Fruit fly (Drosophila melanogaster): ENCODE measurements around the gene CG3703.

The CG3703 gene

DNA sequence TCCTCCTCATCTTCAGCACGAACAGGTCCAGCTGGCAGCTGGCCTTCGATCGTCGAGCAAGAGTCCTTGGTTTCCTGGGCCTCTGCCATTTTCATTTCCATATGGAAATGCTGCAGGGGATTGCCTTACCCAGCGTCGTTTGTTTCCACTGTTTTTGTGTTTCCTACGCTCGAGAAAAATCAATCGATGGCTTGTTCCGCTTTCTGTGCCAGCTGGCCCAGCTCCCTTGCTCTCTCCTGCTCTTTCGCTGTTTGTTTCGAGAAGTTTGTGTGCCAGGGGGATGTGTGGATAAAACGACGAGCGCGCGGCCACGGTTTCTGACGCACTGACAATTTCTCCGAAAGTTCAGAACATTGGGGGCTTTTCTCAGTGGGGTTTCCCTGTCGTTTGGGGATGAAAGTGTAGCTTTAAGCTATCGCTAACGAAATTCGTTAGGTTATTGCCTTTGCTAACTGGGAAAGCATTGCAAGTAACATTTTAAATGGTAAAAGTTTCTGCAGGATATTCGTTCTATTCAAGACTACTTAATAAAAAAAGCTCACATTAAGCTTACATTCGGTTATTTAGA lies at the start of gene CG3703:
Gene CG3703 (minus strand): TSS at position 328 of the 568 bp plus-strand sequence.
- TF ChIP-seq insv (optimal IDR thresholded peaks at IDR 0.05) (no peak), psq (optimal IDR thresholded peaks at IDR 0.05) (no peak), h (optimal IDR thresholded peaks at IDR 0.05) (no peak), Myc (optimal IDR thresholded peaks at IDR 0.05) (no peak), Sin3A (optimal IDR thresholded peaks at IDR 0.05) (no peak), ttk (optimal IDR thresholded peaks at IDR 0.05) (no peak)

- no peak for TF ChIP-seq psq (optimal IDR thresholded peaks at IDR 0.05)
- TF ChIP-seq Myc (optimal IDR thresholded peaks at IDR 0.05): no peak
- no peak for TF ChIP-seq insv (optimal IDR thresholded peaks at IDR 0.05)
- no peak for TF ChIP-seq Sin3A (optimal IDR thresholded peaks at IDR 0.05)
- TF ChIP-seq ttk (optimal IDR thresholded peaks at IDR 0.05): no peak
- no peak for TF ChIP-seq h (optimal IDR thresholded peaks at IDR 0.05)
Measured at dm6 chrX:990218-990617, 44.6 kb upstream of the CG3703 start, which contains the start of gene CG18823. CG18823 (plus strand) TSS chrX:990518.

dm6 chrX:985911-986310 lies 40.3 kb upstream of the CG3703 start:
- TF ChIP-seq Sin3A (optimal IDR thresholded peaks at IDR 0.05) (no peak), insv (optimal IDR thresholded peaks at IDR 0.05) (no peak), h (optimal IDR thresholded peaks at IDR 0.05) (no peak), psq (optimal IDR thresholded peaks at IDR 0.05) (no peak), ttk (optimal IDR thresholded peaks at IDR 0.05) (no peak), Myc (optimal IDR thresholded peaks at IDR 0.05) (no peak)

DNA sequence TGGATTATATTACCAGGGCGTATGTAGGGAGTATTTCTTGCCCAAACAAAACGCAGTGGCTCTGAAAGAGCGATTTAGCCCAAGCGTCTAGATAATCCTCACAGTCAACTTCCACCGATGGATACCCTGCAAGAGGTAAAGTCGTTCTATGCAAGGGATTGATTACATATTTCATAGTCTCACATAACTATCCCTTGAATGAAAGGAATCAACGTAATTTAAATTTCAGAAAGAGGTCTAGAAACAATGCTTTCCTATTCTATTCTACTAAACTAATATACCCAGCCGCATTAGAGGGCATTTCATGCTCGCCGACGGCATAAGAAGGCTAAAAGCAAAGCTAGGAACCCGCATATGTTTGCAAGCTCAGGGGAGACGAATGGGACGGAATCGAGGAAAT lies 21.2 kb upstream of the CG3703 start:
- TF ChIP-seq ttk (optimal IDR thresholded peaks at IDR 0.05) (no peak), Sin3A (optimal IDR thresholded peaks at IDR 0.05) (no peak), insv (optimal IDR thresholded peaks at IDR 0.05) (no peak)

dm6 chrX:964012-964411 lies 18.4 kb upstream of the CG3703 start:
- TF ChIP-seq Myc (optimal IDR thresholded peaks at IDR 0.05) (no peak), psq (optimal IDR thresholded peaks at IDR 0.05) (no peak), Sin3A (optimal IDR thresholded peaks at IDR 0.05) (no peak), h (optimal IDR thresholded peaks at IDR 0.05) (no peak), insv (optimal IDR thresholded peaks at IDR 0.05) (no peak), ttk (optimal IDR thresholded peaks at IDR 0.05) (no peak)

DNA sequence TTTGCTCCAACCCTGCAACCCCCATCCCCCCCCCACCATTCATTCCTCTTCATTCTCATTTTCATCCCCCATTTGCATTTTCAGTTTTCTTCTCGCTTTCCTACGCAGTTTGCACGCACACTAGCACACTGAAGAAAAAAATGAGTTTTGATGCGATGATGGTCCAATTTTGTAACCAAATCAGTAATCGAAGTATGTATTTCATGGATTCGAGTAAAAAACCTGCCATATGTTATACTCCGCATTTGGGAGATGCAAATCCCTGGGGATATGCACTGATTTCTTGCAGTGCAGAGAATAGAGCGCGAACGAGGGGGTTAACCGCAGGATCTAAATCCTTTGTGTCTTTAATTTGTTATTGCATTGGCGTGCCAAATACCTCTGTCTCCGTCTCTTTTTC lies 10.3 kb upstream of the CG3703 start:
- TF ChIP-seq h (optimal IDR thresholded peaks at IDR 0.05) (no peak), Sin3A (optimal IDR thresholded peaks at IDR 0.05) (no peak), Myc (optimal IDR thresholded peaks at IDR 0.05) (no peak), psq (optimal IDR thresholded peaks at IDR 0.05) (no peak), ttk (optimal IDR thresholded peaks at IDR 0.05) (no peak), insv (optimal IDR thresholded peaks at IDR 0.05) (no peak)

- TF ChIP-seq h (optimal IDR thresholded peaks at IDR 0.05) (no peak), ttk (optimal IDR thresholded peaks at IDR 0.05) (no peak), Sin3A (optimal IDR thresholded peaks at IDR 0.05) (no peak), Myc (optimal IDR thresholded peaks at IDR 0.05) (no peak), psq (optimal IDR thresholded peaks at IDR 0.05) (no peak), insv (optimal IDR thresholded peaks at IDR 0.05) (no peak)
Measured at dm6 chrX:953807-954206, 8.2 kb upstream of the CG3703 start.

- TF ChIP-seq ttk (optimal IDR thresholded peaks at IDR 0.05) (no peak), insv (optimal IDR thresholded peaks at IDR 0.05) (no peak), h (optimal IDR thresholded peaks at IDR 0.05) (no peak), Sin3A (optimal IDR thresholded peaks at IDR 0.05) (no peak), psq (optimal IDR thresholded peaks at IDR 0.05) (no peak), Myc (optimal IDR thresholded peaks at IDR 0.05) (no peak)
Measured at dm6 chrX:951800-952199, 6.2 kb upstream of the CG3703 start, which contains the start of gene CG3690. CG3690 (minus strand) TSS chrX:951900.

DNA sequence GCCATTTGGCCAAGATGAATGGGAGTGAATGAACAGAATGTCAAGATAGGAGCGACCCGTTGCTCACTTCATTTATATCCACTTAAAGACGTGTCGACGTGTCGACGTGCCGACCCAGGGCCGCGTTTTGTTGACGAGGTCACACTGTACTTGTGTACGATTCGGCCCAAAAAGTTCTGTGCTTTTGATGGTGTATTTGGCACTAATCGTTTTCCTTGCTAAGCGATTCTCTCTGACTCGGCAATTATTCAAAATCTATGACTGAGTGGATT lies 2.6 kb upstream of the CG3703 start:
- no peak for TF ChIP-seq Sin3A (optimal IDR thresholded peaks at IDR 0.05)
- no peak for TF ChIP-seq psq (optimal IDR thresholded peaks at IDR 0.05)
- no peak for TF ChIP-seq Myc (optimal IDR thresholded peaks at IDR 0.05)
- TF ChIP-seq h (optimal IDR thresholded peaks at IDR 0.05): no peak
- no peak for TF ChIP-seq insv (optimal IDR thresholded peaks at IDR 0.05)
- no peak for TF ChIP-seq ttk (optimal IDR thresholded peaks at IDR 0.05)

- no peak for TF ChIP-seq h (optimal IDR thresholded peaks at IDR 0.05)
- TF ChIP-seq psq (optimal IDR thresholded peaks at IDR 0.05): no peak
- no peak for TF ChIP-seq insv (optimal IDR thresholded peaks at IDR 0.05)
- TF ChIP-seq Sin3A (optimal IDR thresholded peaks at IDR 0.05): no peak
- TF ChIP-seq ttk (optimal IDR thresholded peaks at IDR 0.05): no peak
- no peak for TF ChIP-seq Myc (optimal IDR thresholded peaks at IDR 0.05)
Measured at dm6 chrX:947450-948284, 2.1 kb upstream of the CG3703 start, which contains the start of gene CG3699. CG3699 (minus strand) TSS chrX:947500.

- TF ChIP-seq Sin3A (optimal IDR thresholded peaks at IDR 0.05) (no peak), Myc (optimal IDR thresholded peaks at IDR 0.05) (no peak), psq (optimal IDR thresholded peaks at IDR 0.05) (no peak), h (optimal IDR thresholded peaks at IDR 0.05) (no peak), ttk (optimal IDR thresholded peaks at IDR 0.05) (no peak), insv (optimal IDR thresholded peaks at IDR 0.05) (no peak)
Measured at dm6 chrX:946162-946561, 589 bp upstream of the CG3703 start.

- TF ChIP-seq psq (optimal IDR thresholded peaks at IDR 0.05) (no peak), Myc (optimal IDR thresholded peaks at IDR 0.05) (no peak), ttk (optimal IDR thresholded peaks at IDR 0.05) (no peak), h (optimal IDR thresholded peaks at IDR 0.05) (no peak)
Measured at dm6 chrX:940580-941184, 4.9 kb downstream of the CG3703 start, which contains the start of the genes CG3704 and mus81. CG3704 (minus strand) TSS chrX:940805. mus81 (plus strand) TSS chrX:941075.

Data from Kc167 (cell line).